Worm (Caenorhabditis elegans) whole organism, L1 larva: ENCODE measurements around the gene R02F2.10.

ENCODE experiments used
- C04F5.9 ChIP-seq: sonication (generic microtip); optimal IDR thresholded peaks from 2 replicates; lab custom pipeline; 2016; ENCODE audit warnings: missing genetic modification characterization, missing compliant biosample characterization
- alr-1 ChIP-seq: fragments of 200-800 bp; sonication (Bioruptor generic); optimal IDR thresholded peaks from 2 replicates; lab custom pipeline; 2018; ENCODE audit warnings: borderline replicate concordance, mild to moderate bottlenecking, missing genetic modification characterization, missing compliant biosample characterization
- blmp-1 ChIP-seq: fragments of 150-350 bp; optimal IDR thresholded peaks from 2 replicates; lab custom pipeline; 2014; ENCODE audit warnings: missing biosample characterization, missing genetic modification characterization
- ceh-82 ChIP-seq, 3 experiments: fragments of 150-350 bp in 1 of 3; sonication (generic microtip) in 2 of 3; optimal IDR thresholded peaks; 2 replicates each; lab custom pipeline; 2014 to 2017; ENCODE audit warnings: missing biosample characterization in 3 of 3, missing genetic modification characterization in 3 of 3
- dpl-1 ChIP-seq, 3 experiments: fragments of 150-350 bp in 2 of 3; sonication (generic microtip) in 1 of 3; optimal IDR thresholded peaks; 2 replicates each; lab custom pipeline; 2014 to 2017; ENCODE audit warnings: missing biosample characterization in 3 of 3, missing genetic modification characterization in 3 of 3, missing genetic modification reagents in 3 of 3
- efl-1 ChIP-seq, 4 experiments: fragments of 150-350 bp; optimal IDR thresholded peaks in 3 of 4; peaks in 1 of 4; 1 replicate in 1 of 4; 2 replicates in 3 of 4; lab custom pipeline; 2014; ENCODE audit warnings: missing biosample characterization in 2 of 4, missing genetic modification characterization in 2 of 4, missing genetic modification reagents in 2 of 4
- elt-3 ChIP-seq, 6 experiments: fragments of 150-350 bp in 1 of 6; sonication (generic microtip); optimal IDR thresholded peaks; 2 replicates each; lab custom pipeline; 2017 to 2018; ENCODE audit warnings: missing biosample characterization in 6 of 6, missing genetic modification characterization in 6 of 6, inconsistent platforms in 1 of 6
- fkh-10 ChIP-seq: sonication (generic microtip); optimal IDR thresholded peaks from 2 replicates; lab custom pipeline; 2017; ENCODE audit warnings: missing biosample characterization, missing genetic modification reagents, missing genetic modification characterization
- grh-1 ChIP-seq: fragments of 200-800 bp; sonication (Bioruptor generic); IDR thresholded peaks from 2 replicates; pipeline ENCODE4 v1.3.6; 2022; ENCODE audit warnings: missing genetic modification reagents, missing genetic modification characterization, missing compliant biosample characterization
- irx-1 ChIP-seq: sonication (generic microtip); optimal IDR thresholded peaks from 2 replicates; lab custom pipeline; 2016; ENCODE audit warnings: missing genetic modification characterization, missing compliant biosample characterization
- lin-14 ChIP-seq: fragments of 200-800 bp; sonication (Bioruptor generic); optimal IDR thresholded peaks from 2 replicates; lab custom pipeline; 2018; ENCODE audit warnings: mild to moderate bottlenecking, missing genetic modification characterization, moderate library complexity, missing compliant biosample characterization
- lin-39 ChIP-seq: fragments of 150-350 bp; optimal IDR thresholded peaks from 2 replicates; lab custom pipeline; 2014; ENCODE audit warnings: missing biosample characterization, missing genetic modification reagents, missing genetic modification characterization
- lsy-2 ChIP-seq, 2 experiments: fragments of 150-350 bp; optimal IDR thresholded peaks; 2 replicates each; lab custom pipeline; 2014; ENCODE audit warnings: missing biosample characterization in 2 of 2, missing genetic modification characterization in 2 of 2
- mep-1 ChIP-seq: fragments of 150-350 bp; optimal IDR thresholded peaks from 2 replicates; lab custom pipeline; 2014; ENCODE audit warnings: missing biosample characterization, missing genetic modification characterization
- nhr-11 ChIP-seq: fragments of 150-350 bp; optimal IDR thresholded peaks from 2 replicates; lab custom pipeline; 2014; ENCODE audit warnings: missing biosample characterization, missing genetic modification characterization
- nhr-19 ChIP-seq: fragments of 200-800 bp; sonication (Bioruptor generic); conservative IDR thresholded peaks from 2 replicates; pipeline ENCODE4 v1.3.6; 2022; ENCODE audit warnings: missing genetic modification characterization, missing compliant biosample characterization
- nhr-20 ChIP-seq: sonication (generic microtip); optimal IDR thresholded peaks from 2 replicates; lab custom pipeline; 2016; ENCODE audit warnings: mild to moderate bottlenecking, missing genetic modification characterization, missing compliant biosample characterization
- nhr-71 ChIP-seq: sonication (generic microtip); optimal IDR thresholded peaks from 2 replicates; lab custom pipeline; 2016; ENCODE audit warnings: mild to moderate bottlenecking, missing genetic modification characterization, moderate library complexity, missing compliant biosample characterization
- nhr-85 ChIP-seq: sonication (generic microtip); peaks from one replicate; lab custom pipeline; 2016; ENCODE audit warnings: missing genetic modification characterization, inconsistent platforms, missing compliant biosample characterization
- nhr-90 ChIP-seq: sonication (generic microtip); optimal IDR thresholded peaks from 2 replicates; lab custom pipeline; 2016; ENCODE audit warnings: mild to moderate bottlenecking, missing genetic modification characterization, missing compliant biosample characterization; ENCODE audit not compliant: poor library complexity
- pax-3 ChIP-seq: fragments of 200-800 bp; sonication (Bioruptor generic); optimal IDR thresholded peaks from 2 replicates; lab custom pipeline; 2018; ENCODE audit warnings: mild to moderate bottlenecking, missing genetic modification characterization, moderate library complexity, missing compliant biosample characterization
- pqm-1 ChIP-seq: sonication (generic microtip); optimal IDR thresholded peaks from 3 replicates; lab custom pipeline; 2017; ENCODE audit warnings: missing biosample characterization, missing genetic modification characterization
- rnt-1 ChIP-seq: sonication (generic microtip); optimal IDR thresholded peaks from 2 replicates; lab custom pipeline; 2016; ENCODE audit warnings: mild to moderate bottlenecking, missing genetic modification characterization, moderate library complexity, missing compliant biosample characterization
- snu-23 ChIP-seq: sonication (generic microtip); optimal IDR thresholded peaks from 2 replicates; lab custom pipeline; 2016; ENCODE audit warnings: missing genetic modification characterization, missing compliant biosample characterization
- sptf-1 ChIP-seq: fragments of 150-350 bp; optimal IDR thresholded peaks from 2 replicates; lab custom pipeline; 2014; ENCODE audit warnings: missing biosample characterization, missing genetic modification characterization
- tbx-2 ChIP-seq: sonication (generic microtip); optimal IDR thresholded peaks from 2 replicates; lab custom pipeline; 2016; ENCODE audit warnings: missing genetic modification characterization, missing compliant biosample characterization
- unc-30 ChIP-seq: sonication (generic microtip); optimal IDR thresholded peaks from 2 replicates; lab custom pipeline; 2017; ENCODE audit warnings: missing biosample characterization, missing genetic modification characterization
- unc-86 ChIP-seq: sonication (generic microtip); optimal IDR thresholded peaks from 2 replicates; lab custom pipeline; 2016; ENCODE audit warnings: missing genetic modification characterization, missing compliant biosample characterization
- vab-15 ChIP-seq: sonication (generic microtip); optimal IDR thresholded peaks from 2 replicates; lab custom pipeline; 2017; ENCODE audit warnings: missing genotype, mild to moderate bottlenecking, missing genetic modification characterization, missing compliant biosample characterization
- xbp-1 ChIP-seq: sonication (generic microtip); optimal IDR thresholded peaks from 2 replicates; lab custom pipeline; 2016; ENCODE audit warnings: missing genetic modification characterization, missing compliant biosample characterization
- ztf-11 ChIP-seq, 2 experiments: sonication (generic microtip); optimal IDR thresholded peaks; 2 replicates each; lab custom pipeline; 2016 to 2017; ENCODE audit warnings: missing genetic modification characterization in 2 of 2, missing biosample characterization in 1 of 2, missing compliant biosample characterization in 1 of 2

Gene R02F2.10

DNA sequence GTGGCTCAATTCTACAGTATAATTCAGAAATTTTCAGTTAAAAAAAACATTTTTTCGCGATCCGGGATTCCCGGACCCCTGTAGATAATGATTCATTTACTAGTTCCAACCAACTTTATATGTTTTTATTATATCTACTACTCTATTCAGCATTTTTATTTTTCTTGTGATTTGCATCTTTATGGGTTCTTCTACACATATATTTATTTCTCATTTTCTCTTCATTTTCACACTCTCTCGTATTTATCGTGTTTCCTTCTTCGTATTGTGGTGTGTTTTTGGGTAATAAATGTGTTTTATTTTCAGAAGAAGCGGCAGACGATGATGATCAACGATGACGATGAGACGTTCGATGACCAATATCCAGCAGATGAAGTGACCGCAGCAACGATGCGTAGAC, 14.0 kb upstream of the R02F2.10 start, which contains the start of gene F48E8.2:
Gene F48E8.2 (plus strand): TSS at position 301 of the 400 bp plus-strand sequence.
- no peak for TF ChIP-seq fkh-10 (GFP tag; lab: Kevin White, UChicago)
- no peak for TF ChIP-seq nhr-11 (tag; lab: Kevin White, UChicago)
- TF ChIP-seq irx-1 (tag; lab: Kevin White, UChicago), result no peak
- TF ChIP-seq alr-1 (tag; lab: Kevin White, UChicago), result no peak
- TF ChIP-seq vab-15, result no peak
- no peak for TF ChIP-seq rnt-1 (tag; lab: Kevin White, UChicago)
- TF ChIP-seq snu-23 (GFP tag; lab: Kevin White, UChicago), result no peak
- TF ChIP-seq unc-86 (tag; lab: Kevin White, UChicago), result no peak
- no peak for TF ChIP-seq grh-1

DNA sequence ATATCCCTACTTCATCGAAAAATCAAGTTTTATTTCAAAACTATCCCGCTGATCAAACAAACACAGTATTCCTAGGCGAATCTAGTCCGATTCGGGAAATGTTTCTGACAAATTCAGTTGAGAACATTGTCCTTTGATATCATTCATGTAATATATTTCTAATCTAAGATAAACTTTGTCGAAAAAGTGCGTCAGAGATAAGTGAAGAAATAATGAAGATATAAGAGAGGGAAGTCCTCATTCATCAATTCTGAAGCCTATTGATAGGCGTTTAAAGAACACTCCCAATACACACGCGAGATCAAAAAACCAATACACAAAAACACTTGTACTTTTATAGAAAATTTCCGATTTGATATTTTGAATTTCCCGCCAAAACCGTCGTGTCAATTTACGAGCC, 13.3 kb upstream of the R02F2.10 start:
- TF ChIP-seq nhr-85 (tag; lab: Kevin White, UChicago), result peak; percentile 47
- peak; percentile 39 for TF ChIP-seq nhr-71
- no peak for TF ChIP-seq ztf-11 (tag; optimal IDR thresholded peaks at IDR 0.05; lab: Kevin White, UChicago)
- peak; percentile 33 for TF ChIP-seq blmp-1 (tag; lab: Kevin White, UChicago)
- peak in 4 of 6 experiments; percentile 14 to 67 (median 48) for TF ChIP-seq elt-3 (tag; optimal IDR thresholded peaks at IDR 0.05; lab: Kevin White, UChicago)
- TF ChIP-seq tbx-2, result no peak

DNA sequence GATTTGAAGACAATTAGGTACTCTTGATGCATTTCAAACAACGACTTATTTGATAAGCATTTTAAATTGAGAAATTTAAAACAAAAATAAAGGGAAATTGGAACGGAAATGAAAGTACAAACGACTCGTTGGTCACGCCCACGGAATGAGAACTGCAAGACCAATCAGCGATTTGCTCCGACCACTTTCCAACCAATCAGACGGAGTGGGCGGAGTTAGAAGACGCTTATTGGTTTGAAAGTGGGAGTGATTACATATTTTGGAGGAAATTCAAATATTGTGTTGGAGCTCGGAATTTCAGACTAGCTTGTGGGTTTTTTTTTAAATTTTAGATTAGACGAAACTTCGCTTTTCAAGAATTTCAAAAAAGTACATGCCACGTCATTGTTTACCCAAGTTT, 9.0 kb upstream of the R02F2.10 start:
- TF ChIP-seq grh-1 (no peak), xbp-1 (no peak), ceh-82 (tag; optimal IDR thresholded peaks at IDR 0.05; lab: Kevin White, UChicago) (no peak), lsy-2 (tag; optimal IDR thresholded peaks at IDR 0.05; lab: Kevin White, UChicago) (no peak), pax-3 (tag; lab: Kevin White, UChicago) (no peak), efl-1 (optimal IDR thresholded peaks at IDR 0.05; lab: Kevin White, UChicago) (no peak), efl-1 (GFP tag; optimal IDR thresholded peaks at IDR 0.05 in 1 of 2; lab: Kevin White, UChicago) (peak in 1 of 2 experiments; percentile 52)

DNA sequence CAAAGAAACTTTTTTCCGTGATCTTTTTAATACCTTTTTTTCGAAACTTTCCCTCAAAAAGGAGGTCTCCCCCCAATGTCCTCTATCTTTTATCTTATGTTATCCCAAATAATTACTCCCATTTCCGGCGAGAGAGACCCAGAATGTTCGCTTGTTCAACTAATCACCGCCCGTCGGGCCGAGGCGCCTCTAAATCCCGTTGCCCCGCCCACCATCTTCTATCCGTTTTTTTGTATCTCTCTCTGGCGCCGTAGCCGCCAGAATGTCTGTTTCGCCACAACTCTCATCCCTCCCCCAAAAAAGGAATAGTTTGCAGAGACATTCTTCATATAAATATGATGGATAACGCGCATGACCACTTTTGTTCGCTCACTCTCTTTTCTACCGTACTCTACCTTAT, 5.4 kb upstream of the R02F2.10 start:
- TF ChIP-seq mep-1 (tag; lab: Kevin White, UChicago), result peak; percentile 14
- TF ChIP-seq C04F5.9, result no peak
- peak; percentile 51 for TF ChIP-seq snu-23 (GFP tag; lab: Kevin White, UChicago)
- no peak for TF ChIP-seq xbp-1
- TF ChIP-seq unc-30, result no peak
- no peak for TF ChIP-seq pqm-1 (tag; lab: Kevin White, UChicago)
- peak; percentile 61 for TF ChIP-seq nhr-71
- 0 out of 2 replicates have a peak, but pooled peaks have one; percentile 8 for TF ChIP-seq nhr-19
- TF ChIP-seq elt-3 (tag; optimal IDR thresholded peaks at IDR 0.05; lab: Kevin White, UChicago), result peak in 5 of 6 experiments; percentile 60 to 87 (median 76)
- no peak for TF ChIP-seq dpl-1 (GFP tag; optimal IDR thresholded peaks at IDR 0.05; lab: Kevin White, UChicago)
- TF ChIP-seq nhr-90 (tag; lab: Kevin White, UChicago), result peak; percentile 54
- peak; percentile 59 for TF ChIP-seq nhr-20 (tag; lab: Kevin White, UChicago)
- TF ChIP-seq lin-14, result peak; percentile 87
- peak; percentile 49; the same call in 1 of the 2 replicates for TF ChIP-seq grh-1
- peak; percentile 89 for TF ChIP-seq nhr-85 (tag; lab: Kevin White, UChicago)
- peak; percentile 90 for TF ChIP-seq blmp-1 (tag; lab: Kevin White, UChicago)
- TF ChIP-seq lin-39 (tag; lab: Kevin White, UChicago), result no peak

DNA sequence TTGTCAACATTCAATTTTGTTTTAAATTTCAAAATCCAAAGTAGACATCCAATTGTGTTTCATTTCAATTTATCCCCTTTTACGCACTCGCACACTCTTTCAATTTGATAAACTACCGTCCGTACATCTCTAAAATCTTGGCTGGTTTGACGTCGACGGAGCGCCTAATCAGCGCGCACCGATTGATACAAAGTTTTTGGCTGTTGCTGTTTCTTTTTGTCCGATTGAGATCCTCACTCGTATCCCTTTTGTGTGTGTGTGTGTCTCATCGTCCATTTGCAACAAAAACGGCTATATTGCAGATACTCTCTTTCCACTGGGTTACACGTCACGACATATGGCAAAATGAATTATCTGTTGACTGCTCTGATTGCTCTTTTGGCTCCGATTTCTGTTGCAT, 3.9 kb upstream of the R02F2.10 start, which contains the start of gene lon-1:
Gene lon-1 (plus strand): TSS at position 301 of the 400 bp plus-strand sequence.
- peak; percentile 34 for TF ChIP-seq blmp-1 (tag; lab: Kevin White, UChicago)
- no peak for TF ChIP-seq sptf-1 (tag; lab: Kevin White, UChicago)
- TF ChIP-seq, all 84 proteins: peak for 1
